Worm (Caenorhabditis elegans): Measurements from ENCODE around the gene C03E10.1.

- no peak for TF ChIP-seq unc-62 (GFP tag; optimal IDR thresholded peaks at IDR 0.05 in 1 of 2)
- no peak for TF ChIP-seq unc-62 (tag; optimal IDR thresholded peaks at IDR 0.05)
- TF ChIP-seq hmg-1.1 (GFP tag; IDR thresholded peaks at IDR 0.05) = no peak
Observed at ce11 chrV:11272848-11273247, 18.1 kb upstream of the C03E10.1 start, which contains the start of gene clec-223.

Data from whole organism, L4 larva.